Worm (Caenorhabditis elegans) whole organism, early embryonic: ENCODE measurements around the gene D1053.2.
A peak's percentile ranks its signal among the peaks of the same experiment; 100 is the strongest.

Source experiments
- B0310.2 ChIP-seq: sonication (generic microtip); optimal IDR thresholded peaks from 2 replicates; lab custom pipeline; 2016; ENCODE audit warnings: mild to moderate bottlenecking, missing genetic modification characterization, missing compliant biosample characterization
- F13C5.2 ChIP-seq: sonication (generic microtip); optimal IDR thresholded peaks from 2 replicates; lab custom pipeline; 2017; ENCODE audit warnings: mild to moderate bottlenecking, missing genetic modification characterization, inconsistent platforms, missing compliant biosample characterization
- aly-1 ChIP-seq: sonication (generic microtip); optimal IDR thresholded peaks from 2 replicates; lab custom pipeline; 2016; ENCODE audit warnings: missing genetic modification characterization, missing compliant biosample characterization
- ama-1 ChIP-seq: fragments of 150-350 bp; optimal IDR thresholded peaks from 2 replicates; lab custom pipeline; 2014
- ceh-13 ChIP-seq: fragments of 200-800 bp; sonication (Bioruptor generic); optimal IDR thresholded peaks from 2 replicates; lab custom pipeline; 2018; ENCODE audit warnings: mild to moderate bottlenecking, missing genetic modification characterization, missing compliant biosample characterization
- ceh-36 ChIP-seq: sonication (generic microtip); optimal IDR thresholded peaks from 2 replicates; lab custom pipeline; 2016; ENCODE audit warnings: missing genetic modification characterization, inconsistent platforms, missing compliant biosample characterization
- ets-7 ChIP-seq: sonication (generic microtip); optimal IDR thresholded peaks from 2 replicates; lab custom pipeline; 2016; ENCODE audit warnings: missing genotype, missing genetic modification characterization, missing compliant biosample characterization
- flt-1 ChIP-seq: fragments of 200-800 bp; sonication (Bioruptor generic); IDR thresholded peaks from 2 replicates; pipeline ENCODE4 v1.3.6; 2022; ENCODE audit warnings: missing genetic modification characterization, missing compliant biosample characterization
- hmbx-1 ChIP-seq: sonication (generic microtip); optimal IDR thresholded peaks from 2 replicates; lab custom pipeline; 2016; ENCODE audit warnings: mild to moderate bottlenecking, missing genetic modification characterization, missing compliant biosample characterization
- hmg-4 ChIP-seq: fragments of 200-800 bp; sonication (Bioruptor generic); optimal IDR thresholded peaks from 2 replicates; lab custom pipeline; 2018; ENCODE audit warnings: mild to moderate bottlenecking, missing genetic modification characterization, missing compliant biosample characterization
- hnd-1 ChIP-seq: sonication (generic microtip); optimal IDR thresholded peaks from 2 replicates; lab custom pipeline; 2016; ENCODE audit warnings: missing genetic modification characterization, missing compliant biosample characterization
- pes-1 ChIP-seq: fragments of 200-800 bp; sonication (Bioruptor generic); IDR thresholded peaks from 2 replicates; pipeline ENCODE4 v1.3.6; 2022; ENCODE audit warnings: missing genetic modification reagents, missing genetic modification characterization, missing compliant biosample characterization
- scrt-1 ChIP-seq: fragments of 200-800 bp; sonication (Bioruptor generic); IDR thresholded peaks from 2 replicates; pipeline ENCODE4 v1.3.6; 2022; ENCODE audit warnings: missing genetic modification characterization, missing compliant biosample characterization
- sea-1 ChIP-seq: fragments of 200-800 bp; sonication (Bioruptor generic); conservative IDR thresholded peaks from 2 replicates; pipeline ENCODE4 v1.3.6; 2022; ENCODE audit warnings: missing genetic modification characterization, missing compliant biosample characterization
- tbx-11 ChIP-seq: fragments of 200-800 bp; sonication (Bioruptor generic); IDR thresholded peaks from 2 replicates; pipeline ENCODE4 v1.3.6; 2022; ENCODE audit warnings: missing genetic modification characterization, missing compliant biosample characterization
- tbx-37 ChIP-seq: fragments of 200-800 bp; sonication (Bioruptor generic); conservative IDR thresholded peaks from 2 replicates; pipeline ENCODE4 v1.3.6; 2022; ENCODE audit warnings: missing genetic modification reagents, missing genetic modification characterization, missing compliant biosample characterization
- tra-4 ChIP-seq: sonication (generic microtip); optimal IDR thresholded peaks from 2 replicates; lab custom pipeline; 2017; ENCODE audit warnings: missing genetic modification characterization, missing compliant biosample characterization

D1053.2 gene

ce11 chrX:11693092-11693491, 34.9 kb upstream of the D1053.2 start, which contains the start of gene smcl-1:
TSS of gene smcl-1 (plus strand) at chrX:11693464.
- TF ChIP-seq hnd-1 (no peak), F13C5.2 (tag; lab: Kevin White, UChicago) (no peak), tra-4 (tag; lab: Kevin White, UChicago) (no peak), ama-1 (no peak), tbx-37 (GFP tag; lab: Robert Waterston, UW) (0 out of 2 replicates have a peak, but pooled peaks have one; percentile 41), hmg-4 (no peak), aly-1 (tag; lab: Kevin White, UChicago) (no peak)

- TF ChIP-seq tra-4 (tag; lab: Kevin White, UChicago) = no peak
- TF ChIP-seq pes-1 (GFP tag; lab: Robert Waterston, UW) = no peak
- no peak for TF ChIP-seq F13C5.2 (tag; lab: Kevin White, UChicago)
- no peak for TF ChIP-seq scrt-1 (GFP tag; lab: Robert Waterston, UW)
- no peak for TF ChIP-seq ets-7 (tag; lab: Kevin White, UChicago)
- TF ChIP-seq sea-1 (GFP tag; lab: Robert Waterston, UW) = no peak
- no peak for TF ChIP-seq tbx-11 (GFP tag; lab: Robert Waterston, UW)
- no peak for TF ChIP-seq ceh-13
- TF ChIP-seq hmbx-1 (tag; lab: Kevin White, UChicago) = no peak
Measured at ce11 chrX:11696696-11697095, 31.3 kb upstream of the D1053.2 start, which contains the start of gene C44C10.12. TSS of gene C44C10.12 (plus strand) at chrX:11696996.

ce11 chrX:11700263-11700662, 27.7 kb upstream of the D1053.2 start, which contains the start of gene C44C10.15:
TSS of gene C44C10.15 (minus strand) at chrX:11700363.
- TF ChIP-seq tbx-11 (GFP tag; lab: Robert Waterston, UW) = no peak

ce11 chrX:11702236-11702635, 25.7 kb upstream of the D1053.2 start, which contains the start of gene C44C10.3:
TSS of gene C44C10.3 (plus strand) at chrX:11702536.
- TF ChIP-seq hnd-1 (no peak), tra-4 (tag; lab: Kevin White, UChicago) (no peak), tbx-11 (GFP tag; lab: Robert Waterston, UW) (no peak), aly-1 (tag; lab: Kevin White, UChicago) (no peak), scrt-1 (GFP tag; lab: Robert Waterston, UW) (no peak)

ce11 chrX:11710229-11710628, 17.7 kb upstream of the D1053.2 start, which contains the start of gene C44C10.11:
TSS of gene C44C10.11 (minus strand) at chrX:11710343.
- no peak for TF ChIP-seq pes-1 (GFP tag; lab: Robert Waterston, UW)
- TF ChIP-seq ceh-13 = no peak
- no peak for TF ChIP-seq F13C5.2 (tag; lab: Kevin White, UChicago)
- no peak for TF ChIP-seq ets-7 (tag; lab: Kevin White, UChicago)
- TF ChIP-seq hnd-1 = no peak
- no peak for TF ChIP-seq ceh-36 (tag; lab: Kevin White, UChicago)
- TF ChIP-seq sea-1 (GFP tag; lab: Robert Waterston, UW) = no peak
- no peak for TF ChIP-seq hmg-4
- TF ChIP-seq tbx-37 (GFP tag; lab: Robert Waterston, UW) = no peak
- no peak for TF ChIP-seq B0310.2 (tag; lab: Kevin White, UChicago)
- no peak for TF ChIP-seq scrt-1 (GFP tag; lab: Robert Waterston, UW)
- TF ChIP-seq tbx-11 (GFP tag; lab: Robert Waterston, UW) = no peak
- no peak for TF ChIP-seq ama-1

- TF ChIP-seq sea-1 (GFP tag; lab: Robert Waterston, UW) (no peak), hmbx-1 (tag; lab: Kevin White, UChicago) (no peak), hmg-4 (no peak), F13C5.2 (tag; lab: Kevin White, UChicago) (no peak), ceh-36 (tag; lab: Kevin White, UChicago) (no peak), scrt-1 (GFP tag; lab: Robert Waterston, UW) (no peak), B0310.2 (tag; lab: Kevin White, UChicago) (no peak), tra-4 (tag; lab: Kevin White, UChicago) (no peak), ceh-13 (no peak), ama-1 (no peak)
Measured at ce11 chrX:11711437-11712080, 16.4 kb upstream of the D1053.2 start.

ce11 chrX:11712230-11712853, 15.6 kb upstream of the D1053.2 start, which contains the start of gene col-180:
TSS of gene col-180 (minus strand) at chrX:11712280.
- TF ChIP-seq hmg-4 (no peak), tbx-11 (GFP tag; lab: Robert Waterston, UW) (no peak), B0310.2 (tag; lab: Kevin White, UChicago) (no peak), ceh-36 (tag; lab: Kevin White, UChicago) (no peak), sea-1 (GFP tag; lab: Robert Waterston, UW) (no peak), aly-1 (tag; lab: Kevin White, UChicago) (no peak), hmbx-1 (tag; lab: Kevin White, UChicago) (no peak), ceh-13 (no peak), hnd-1 (no peak), ets-7 (tag; lab: Kevin White, UChicago) (no peak), F13C5.2 (tag; lab: Kevin White, UChicago) (no peak), tra-4 (tag; lab: Kevin White, UChicago) (no peak), scrt-1 (GFP tag; lab: Robert Waterston, UW) (no peak), flt-1 (GFP tag; lab: Robert Waterston, UW) (no peak)
